Fruit fly (Drosophila melanogaster): ENCODE data around the gene CG14717.

Gene CG14717

DNA sequence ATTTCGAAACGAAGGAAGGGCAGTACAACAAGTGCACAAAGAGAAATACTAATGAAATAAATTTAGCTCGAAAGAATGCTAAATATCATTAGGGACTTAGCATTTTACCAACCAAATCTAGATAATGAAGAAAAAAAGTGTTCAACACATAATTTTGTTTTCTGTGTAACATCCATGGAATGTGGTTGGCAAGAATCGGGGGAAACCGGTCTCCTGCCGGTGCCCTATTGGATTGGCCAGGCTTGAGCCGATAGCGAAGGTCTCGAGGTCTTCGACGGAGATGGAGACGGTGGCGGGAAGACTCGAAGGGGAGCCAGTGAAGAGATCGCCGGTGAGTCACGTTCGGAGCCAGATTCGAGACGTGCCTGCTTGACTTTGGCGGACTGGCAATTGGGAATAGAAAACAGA, 38.5 kb upstream of the CG14717 start (continued):
- TF ChIP-seq C15 (GFP tag; IDR thresholded peaks at IDR 0.05), result no peak
- no peak for TF ChIP-seq wdn (GFP tag; IDR thresholded peaks at IDR 0.05)
- TF ChIP-seq nau (GFP tag; optimal IDR thresholded peaks at IDR 0.05), result no peak
- TF ChIP-seq D (optimal IDR thresholded peaks at IDR 0.05), result no peak
- no peak for TF ChIP-seq D (GFP tag; optimal IDR thresholded peaks at IDR 0.05)
- TF ChIP-seq CG10274 (GFP tag; optimal IDR thresholded peaks at IDR 0.05), result no peak
- TF ChIP-seq CG30431 (GFP tag; optimal IDR thresholded peaks at IDR 0.05), result no peak
- TF ChIP-seq CG18599 (GFP tag; optimal IDR thresholded peaks at IDR 0.05), result peak; percentile 44
- no peak for TF ChIP-seq eyg (GFP tag; optimal IDR thresholded peaks at IDR 0.05)
- no peak for TF ChIP-seq ci (GFP tag; IDR thresholded peaks at IDR 0.05)
- TF ChIP-seq CG11504 (tag; optimal IDR thresholded peaks at IDR 0.05), result peak; percentile 54
- peak; percentile 24 for TF ChIP-seq CG7839 (tag; optimal IDR thresholded peaks at IDR 0.05)
- peak; percentile 68 for TF ChIP-seq CG13894 (tag; optimal IDR thresholded peaks at IDR 0.05)
- peak; percentile 15 for TF ChIP-seq CG15514 (GFP tag; optimal IDR thresholded peaks at IDR 0.05)
- no peak for TF ChIP-seq CG9797 (GFP tag; optimal IDR thresholded peaks at IDR 0.05)
- TF ChIP-seq seq (GFP tag; IDR thresholded peaks at IDR 0.05), result no peak
- TF ChIP-seq twi (tag; optimal IDR thresholded peaks at IDR 0.05), result no peak
- peak; percentile 35 for TF ChIP-seq pnt (GFP tag; optimal IDR thresholded peaks at IDR 0.05)
- no peak for TF ChIP-seq Dref (GFP tag; IDR thresholded peaks at IDR 0.05)
- TF ChIP-seq CG11695 (GFP tag; IDR thresholded peaks at IDR 0.05), result no peak
- no peak for TF ChIP-seq CG15696 (tag; optimal IDR thresholded peaks at IDR 0.05)
- peak; percentile 12; the same call in 1 of the 2 replicates for TF ChIP-seq Taf1 (GFP tag; IDR thresholded peaks at IDR 0.05)
- TF ChIP-seq CG11560 (tag; IDR thresholded peaks at IDR 0.05), result no peak
- TF ChIP-seq Sry-δ (GFP tag; optimal IDR thresholded peaks at IDR 0.05), result no peak
- no peak for TF ChIP-seq CG17802 (tag; optimal IDR thresholded peaks at IDR 0.05)
- no peak for TF ChIP-seq CG7987 (GFP tag; optimal IDR thresholded peaks at IDR 0.05)
- no peak for TF ChIP-seq Oli (tag; optimal IDR thresholded peaks at IDR 0.05)
- TF ChIP-seq CG9932 (GFP tag; IDR thresholded peaks at IDR 0.05), result peak; percentile 82
- TF ChIP-seq HmgZ (tag; optimal IDR thresholded peaks at IDR 0.05), result no peak
- peak; percentile 9 for TF ChIP-seq Bteb2 (GFP tag; optimal IDR thresholded peaks at IDR 0.05)
- peak; percentile 61; the same call in 1 of the 3 replicates for TF ChIP-seq CG11456 (GFP tag; IDR thresholded peaks at IDR 0.05)
- peak; percentile 15 to 43 for TF ChIP-seq Pdp1 (GFP tag; optimal IDR thresholded peaks at IDR 0.05)
- peak; percentile 4 to 41 for TF ChIP-seq dpn (GFP tag; optimal IDR thresholded peaks at IDR 0.05)
- TF ChIP-seq amos (GFP tag; IDR thresholded peaks at IDR 0.05; ENCODE audit: partially characterized antibody), result no peak
- TF ChIP-seq kay (GFP tag; optimal IDR thresholded peaks at IDR 0.05), result peak; percentile 57
- no peak for TF ChIP-seq tio (GFP tag; optimal IDR thresholded peaks at IDR 0.05)
- no peak for TF ChIP-seq Atf3 (GFP tag; optimal IDR thresholded peaks at IDR 0.05)
- TF ChIP-seq CG6813 (GFP tag; optimal IDR thresholded peaks at IDR 0.05), result no peak
- TF ChIP-seq CG12236 (GFP tag; optimal IDR thresholded peaks at IDR 0.05), result peak; percentile 10
- peak; percentile 74 for TF ChIP-seq CG12769 (tag; optimal IDR thresholded peaks at IDR 0.05)
- peak; percentile 73 for TF ChIP-seq CG2712 (tag; optimal IDR thresholded peaks at IDR 0.05)
- TF ChIP-seq so (GFP tag; IDR thresholded peaks at IDR 0.05), result no peak
- no peak for TF ChIP-seq CG1529 (GFP tag; optimal IDR thresholded peaks at IDR 0.05)
- TF ChIP-seq Hr51 (GFP tag; optimal IDR thresholded peaks at IDR 0.05), result no peak
- TF ChIP-seq phol (tag; optimal IDR thresholded peaks at IDR 0.05), result no peak
- peak; percentile 35; the same call in 1 of the 3 replicates for TF ChIP-seq dysf (GFP tag; IDR thresholded peaks at IDR 0.05)
- TF ChIP-seq stc (GFP tag; IDR thresholded peaks at IDR 0.05), result no peak
- no peak for TF ChIP-seq hb (GFP tag; IDR thresholded peaks at IDR 0.05; ENCODE audit: partially characterized antibody)
- peak; percentile 32 for TF ChIP-seq Fer3 (tag; optimal IDR thresholded peaks at IDR 0.05)
- peak; percentile 10 for TF ChIP-seq dmrt99B (tag; optimal IDR thresholded peaks at IDR 0.05)
- no peak for TF ChIP-seq CG4282 (GFP tag; optimal IDR thresholded peaks at IDR 0.05)
